Worm (Caenorhabditis elegans): ENCODE results near the gene attf-3.

DNA sequence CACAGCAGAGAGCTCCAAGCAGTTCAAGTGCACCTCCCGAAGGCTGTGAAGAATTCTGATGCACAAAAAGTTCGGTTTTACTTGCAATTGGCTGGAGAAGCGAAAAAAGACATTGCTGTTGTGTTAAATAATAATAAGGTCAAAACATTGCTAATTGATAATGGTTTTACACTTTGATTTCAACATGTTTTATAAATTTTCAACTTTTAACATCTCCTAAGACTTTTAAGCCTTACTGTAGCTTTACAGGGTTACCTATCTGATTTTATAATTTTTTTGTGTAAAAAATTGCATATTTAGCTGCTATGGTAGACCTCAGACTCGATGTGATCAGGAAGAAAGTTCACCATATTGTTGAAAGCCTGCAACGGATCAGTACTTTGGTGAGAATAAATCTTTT lies 48.0 kb upstream of the attf-3 start, which contains the start of gene pals-25:
- TF ChIP-seq T22C8.4 (GFP tag; IDR thresholded peaks at IDR 0.05) (no peak), ztf-29 (GFP tag; IDR thresholded peaks at IDR 0.05) (no peak), ref-1 (GFP tag; conservative IDR thresholded peaks at IDR 0.05) (no peak), cog-1 (tag; optimal IDR thresholded peaks at IDR 0.05) (no peak), tab-1 (GFP tag; IDR thresholded peaks at IDR 0.05) (no peak), med-1 (GFP tag; optimal IDR thresholded peaks at IDR 0.05; ENCODE audit: insufficient read depth) (no peak)

Measured in whole organism, midembryonic.